Worm (Caenorhabditis elegans) whole organism, L1 larva: ENCODE results near the gene T21E8.4.

Experiments
- ceh-82 ChIP-seq, 3 experiments: fragments of 150-350 bp in 1 of 3; sonication (generic microtip) in 2 of 3; optimal IDR thresholded peaks; 2 replicates each; lab custom pipeline; 2014 to 2017; ENCODE audit warnings: missing biosample characterization in 3 of 3, missing genetic modification characterization in 3 of 3
- lin-13 ChIP-seq: fragments of 150-350 bp; optimal IDR thresholded peaks from 2 replicates; lab custom pipeline; 2014; ENCODE audit warnings: missing biosample characterization, missing genetic modification reagents, missing genetic modification characterization
- mdl-1 ChIP-seq, 2 experiments: fragments of 150-350 bp; optimal IDR thresholded peaks; 2 replicates each; lab custom pipeline; 2014 to 2017; ENCODE audit warnings: missing biosample characterization in 2 of 2, missing genetic modification characterization in 2 of 2, inconsistent platforms in 1 of 2
- nhr-19 ChIP-seq: fragments of 200-800 bp; sonication (Bioruptor generic); conservative IDR thresholded peaks from 2 replicates; pipeline ENCODE4 v1.3.6; 2022; ENCODE audit warnings: missing genetic modification characterization, missing compliant biosample characterization
- nhr-90 ChIP-seq: sonication (generic microtip); optimal IDR thresholded peaks from 2 replicates; lab custom pipeline; 2016; ENCODE audit warnings: mild to moderate bottlenecking, missing genetic modification characterization, missing compliant biosample characterization; ENCODE audit not compliant: poor library complexity
- pqm-1 ChIP-seq: sonication (generic microtip); optimal IDR thresholded peaks from 3 replicates; lab custom pipeline; 2017; ENCODE audit warnings: missing biosample characterization, missing genetic modification characterization
- sptf-1 ChIP-seq: fragments of 150-350 bp; optimal IDR thresholded peaks from 2 replicates; lab custom pipeline; 2014; ENCODE audit warnings: missing biosample characterization, missing genetic modification characterization

- TF ChIP-seq pqm-1 (tag; lab: Kevin White, UChicago) (no peak), sptf-1 (tag; lab: Kevin White, UChicago) (no peak), ceh-82 (tag; optimal IDR thresholded peaks at IDR 0.05; lab: Kevin White, UChicago) (no peak), nhr-90 (tag; lab: Kevin White, UChicago) (no peak), mdl-1 (tag; optimal IDR thresholded peaks at IDR 0.05; lab: Kevin White, UChicago) (no peak), nhr-19 (no peak), lin-13 (no peak)
Measured at ce11 chrX:10838550-10838949, 42.1 kb upstream of the T21E8.4 start, which contains the start of gene plc-1.
